Fruit fly (Drosophila melanogaster): ENCODE measurements around the gene CG14985.

Gene CG14985

DNA sequence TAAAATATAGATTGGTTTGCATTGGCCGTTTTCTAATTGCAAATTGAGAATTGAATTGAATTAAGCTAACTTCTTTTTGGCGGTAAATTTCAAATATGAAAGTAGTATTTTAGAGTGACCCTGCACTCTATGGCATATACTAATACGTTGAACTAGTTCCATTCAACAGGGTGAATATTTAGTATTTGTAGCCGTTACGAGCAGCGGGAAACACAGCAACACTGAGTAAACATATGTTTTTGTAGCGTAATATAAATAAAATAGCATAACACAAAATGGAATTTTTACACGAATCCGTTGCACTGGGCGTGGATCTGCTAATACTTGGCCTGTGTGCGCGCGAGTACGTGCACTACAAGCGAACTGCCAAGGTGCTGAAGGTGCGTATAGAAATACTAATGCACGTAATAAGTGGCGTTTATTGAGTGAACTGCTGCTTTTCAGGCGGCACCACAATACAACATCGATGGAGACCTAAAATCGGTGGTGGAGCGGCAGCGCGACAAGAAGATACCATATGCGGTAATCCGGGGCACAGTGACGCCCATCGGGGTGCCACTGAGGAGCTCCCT, 18.1 kb downstream of the CG14985 start, which contains the start of gene Mul1 (continued):
- TF ChIP-seq Atf6 (GFP tag; IDR thresholded peaks at IDR 0.05) (no peak), MTF-1 (GFP tag; optimal IDR thresholded peaks at IDR 0.05; ENCODE audit: borderline replicate concordance) (no peak), CG6654 (GFP tag; optimal IDR thresholded peaks at IDR 0.05) (no peak), gfzf (GFP tag; optimal IDR thresholded peaks at IDR 0.05) (peak; percentile 88), CG17359 (tag; optimal IDR thresholded peaks at IDR 0.05) (no peak), Blimp-1 (GFP tag; optimal IDR thresholded peaks at IDR 0.05) (no peak), caup (GFP tag; optimal IDR thresholded peaks at IDR 0.05; ENCODE audit: severe bottlenecking) (no peak), CG12744 (GFP tag; optimal IDR thresholded peaks at IDR 0.05) (no peak), amos (GFP tag; IDR thresholded peaks at IDR 0.05; ENCODE audit: partially characterized antibody) (peak; percentile 38; the same call in 1 of the 2 replicates), CG17802 (tag; optimal IDR thresholded peaks at IDR 0.05) (no peak), fd96Cb (tag; optimal IDR thresholded peaks at IDR 0.05) (no peak), chinmo (GFP tag; IDR thresholded peaks at IDR 0.05; ENCODE audit: partially characterized antibody) (no peak), insv (GFP tag; optimal IDR thresholded peaks at IDR 0.05) (no peak), Pdp1 (GFP tag; optimal IDR thresholded peaks at IDR 0.05) (peak in 1 of 2 experiments; percentile 77), CG8924 (tag; optimal IDR thresholded peaks at IDR 0.05) (no peak), Myb (GFP tag; optimal IDR thresholded peaks at IDR 0.05) (peak; percentile 84), CG17829 (tag; optimal IDR thresholded peaks at IDR 0.05) (peak; percentile 12), Rx (GFP tag; IDR thresholded peaks at IDR 0.05) (no peak), NK7.1 (GFP tag; optimal IDR thresholded peaks at IDR 0.05) (no peak), btn (GFP tag; optimal IDR thresholded peaks at IDR 0.05) (no peak), CG1792 (GFP tag; optimal IDR thresholded peaks at IDR 0.05) (no peak), nmo (GFP tag; optimal IDR thresholded peaks at IDR 0.05) (peak; percentile 37), Tbp (GFP tag; optimal IDR thresholded peaks at IDR 0.05) (no peak), Dbx (GFP tag; IDR thresholded peaks at IDR 0.05) (no peak), pnt (GFP tag; optimal IDR thresholded peaks at IDR 0.05) (no peak), CG14441 (GFP tag; IDR thresholded peaks at IDR 0.05) (no peak), dpn (GFP tag; optimal IDR thresholded peaks at IDR 0.05) (no peak), sens-2 (GFP tag; IDR thresholded peaks at IDR 0.05) (no peak), CG7963 (GFP tag; IDR thresholded peaks at IDR 0.05; ENCODE audit: partially characterized antibody) (no peak), sqz (GFP tag; optimal IDR thresholded peaks at IDR 0.05) (no peak), CG6272 (GFP tag; IDR thresholded peaks at IDR 0.05) (no peak), knrl (GFP tag; IDR thresholded peaks at IDR 0.05; ENCODE audit: partially characterized antibody) (no peak), CG4424 (GFP tag; optimal IDR thresholded peaks at IDR 0.05) (peak; percentile 84), pzg (GFP tag; optimal IDR thresholded peaks at IDR 0.05) (peak; percentile 92), Poxn (GFP tag; IDR thresholded peaks at IDR 0.05) (no peak), CG12391 (tag; optimal IDR thresholded peaks at IDR 0.05) (no peak), Med (GFP tag) (peak; percentile 75), CG15514 (GFP tag; optimal IDR thresholded peaks at IDR 0.05) (peak; percentile 99), CG10565 (GFP tag; optimal IDR thresholded peaks at IDR 0.05) (no peak), CG10654 (GFP tag; optimal IDR thresholded peaks at IDR 0.05) (no peak), CG8765 (GFP tag; IDR thresholded peaks at IDR 0.05) (no peak), pros (GFP tag; optimal IDR thresholded peaks at IDR 0.05) (no peak), hkb (optimal IDR thresholded peaks at IDR 0.05) (no peak), hkb (GFP tag; IDR thresholded peaks at IDR 0.05) (0 out of 2 replicates have a peak, but pooled peaks have one; percentile 8), CG11560 (tag; IDR thresholded peaks at IDR 0.05) (no peak), CG12104 (GFP tag; optimal IDR thresholded peaks at IDR 0.05) (no peak), CG4820 (GFP tag; optimal IDR thresholded peaks at IDR 0.05) (no peak), Gsc (GFP tag; IDR thresholded peaks at IDR 0.05) (no peak), CG32772 (GFP tag; IDR thresholded peaks at IDR 0.05) (no peak), run (tag; optimal IDR thresholded peaks at IDR 0.05) (no peak)

Data from whole organism, embryonic.